Fruit fly (Drosophila melanogaster) whole organism, embryonic: ENCODE results near the gene CG44476.
A peak's percentile ranks its signal among the peaks of the same experiment; 100 is the strongest.

Source experiments
- Bgb ChIP-seq: fragments of 200-800 bp; sonication (Bioruptor generic); IDR thresholded peaks from 2 replicates; pipeline ENCODE4 v1.3.6; 2022; ENCODE audit warnings: missing biosample characterization, missing genetic modification characterization; ENCODE audit not compliant: partially characterized antibody
- C15 ChIP-seq: fragments of 200-800 bp; sonication (Bioruptor generic); IDR thresholded peaks from 3 replicates; pipeline ENCODE4 v1.3.6; 2022; ENCODE audit warnings: missing biosample characterization, missing genetic modification characterization
- CG10147 ChIP-seq: fragments of 200-800 bp; sonication (Bioruptor generic); optimal IDR thresholded peaks from 2 replicates; lab custom pipeline; 2019; ENCODE audit warnings: missing biosample characterization, mild to moderate bottlenecking, missing genetic modification characterization, moderate library complexity
- CG10267 ChIP-seq: fragments of 200-800 bp; sonication (Bioruptor generic); optimal IDR thresholded peaks from 2 replicates; lab custom pipeline; 2018; ENCODE audit warnings: missing biosample characterization, mild to moderate bottlenecking, missing genetic modification characterization, moderate library complexity
- CG11695 ChIP-seq: fragments of 200-800 bp; sonication (Bioruptor generic); IDR thresholded peaks from 3 replicates; pipeline ENCODE4 v1.3.6; 2022; ENCODE audit warnings: missing biosample characterization, missing genetic modification characterization
- CG11696 ChIP-seq: fragments of 200-800 bp; sonication (Bioruptor generic); IDR thresholded peaks from 2 replicates; pipeline ENCODE4 v1.3.6; 2022; ENCODE audit warnings: missing biosample characterization, missing genetic modification characterization
- CG15011 ChIP-seq: fragments of 200-800 bp; sonication (Bioruptor generic); optimal IDR thresholded peaks from 3 replicates; lab custom pipeline; 2018; ENCODE audit warnings: missing biosample characterization, mild to moderate bottlenecking, missing genetic modification characterization
- CG15601 ChIP-seq: fragments of 200-800 bp; sonication (Bioruptor generic); optimal IDR thresholded peaks from 3 replicates; lab custom pipeline; 2019; ENCODE audit warnings: missing biosample characterization, mild to moderate bottlenecking, missing genetic modification characterization, moderate library complexity
- CG1602 ChIP-seq: fragments of 200-800 bp; sonication (Bioruptor generic); optimal IDR thresholded peaks from 3 replicates; lab custom pipeline; 2016; ENCODE audit warnings: missing biosample characterization, missing genetic modification characterization
- CG16813 ChIP-seq: fragments of 200-800 bp; sonication (Bioruptor generic); IDR thresholded peaks from 3 replicates; pipeline ENCODE4 v1.3.6; 2022; ENCODE audit warnings: missing biosample characterization, missing genetic modification characterization; ENCODE audit not compliant: partially characterized antibody
- CG17186 ChIP-seq: fragments of 200-800 bp; sonication (Bioruptor generic); optimal IDR thresholded peaks from 3 replicates; lab custom pipeline; 2017; ENCODE audit warnings: missing biosample characterization, missing genetic modification reagents, missing genetic modification characterization
- CG17328 ChIP-seq: fragments of 200-800 bp; sonication (Bioruptor generic); IDR thresholded peaks from 2 replicates; pipeline ENCODE4 v1.3.6; 2022; ENCODE audit warnings: missing biosample characterization, missing genetic modification characterization
- CG17385 ChIP-seq: fragments of 200-800 bp; sonication (Bioruptor generic); optimal IDR thresholded peaks from 3 replicates; lab custom pipeline; 2018; ENCODE audit warnings: missing biosample characterization, mild to moderate bottlenecking, missing genetic modification characterization
- CG18764 ChIP-seq: fragments of 200-800 bp; sonication (Bioruptor generic); optimal IDR thresholded peaks from 3 replicates; lab custom pipeline; 2016; ENCODE audit warnings: missing biosample characterization, missing genetic modification characterization
- CG30403 ChIP-seq: fragments of 200-800 bp; sonication (Bioruptor generic); optimal IDR thresholded peaks from 3 replicates; lab custom pipeline; 2016; ENCODE audit warnings: missing biosample characterization, missing genetic modification characterization
- CG32767 ChIP-seq: fragments of 200-800 bp; sonication (Bioruptor generic); IDR thresholded peaks from 2 replicates; pipeline ENCODE4 v1.3.6; 2022; ENCODE audit warnings: missing biosample characterization, missing genetic modification characterization
- CG34224 ChIP-seq: fragments of 200-800 bp; sonication (Bioruptor generic); IDR thresholded peaks from 3 replicates; pipeline ENCODE4 v1.3.6; 2022; ENCODE audit warnings: missing biosample characterization, missing genetic modification characterization; ENCODE audit not compliant: partially characterized antibody
- CG6654 ChIP-seq: fragments of 200-800 bp; sonication (Bioruptor generic); optimal IDR thresholded peaks from 2 replicates; lab custom pipeline; 2017; ENCODE audit warnings: missing biosample characterization, mild to moderate bottlenecking, missing genetic modification characterization
- CG8359 ChIP-seq: fragments of 200-800 bp; sonication (Bioruptor generic); optimal IDR thresholded peaks from 2 replicates; lab custom pipeline; 2017; ENCODE audit warnings: missing biosample characterization, mild to moderate bottlenecking, missing genetic modification characterization, borderline replicate concordance
- CG9817 ChIP-seq: fragments of 200-800 bp; sonication (Bioruptor generic); optimal IDR thresholded peaks from 2 replicates; lab custom pipeline; 2018; ENCODE audit warnings: missing biosample characterization, mild to moderate bottlenecking, missing genetic modification characterization, moderate library complexity
- CrebB ChIP-seq: fragments of 200-800 bp; sonication (Bioruptor generic); optimal IDR thresholded peaks from 3 replicates; lab custom pipeline; 2018; ENCODE audit warnings: missing biosample characterization, mild to moderate bottlenecking, missing genetic modification characterization
- Dbx ChIP-seq: fragments of 200-800 bp; sonication (Bioruptor generic); IDR thresholded peaks from 3 replicates; pipeline ENCODE4 v1.3.6; 2022; ENCODE audit warnings: missing biosample characterization, missing genetic modification characterization
- Doc2 ChIP-seq: fragments of 200-800 bp; sonication (Bioruptor generic); IDR thresholded peaks from 2 replicates; pipeline ENCODE4 v1.3.6; 2022; ENCODE audit warnings: missing biosample characterization, missing genetic modification characterization
- Mes4 ChIP-seq: fragments of 200-800 bp; sonication (Bioruptor generic); optimal IDR thresholded peaks from 2 replicates; lab custom pipeline; 2016; ENCODE audit warnings: missing biosample characterization, missing genetic modification characterization
- Oaz ChIP-seq: fragments of 200-800 bp; sonication (Bioruptor generic); IDR thresholded peaks from 2 replicates; pipeline ENCODE4 v1.3.6; 2022; ENCODE audit warnings: missing biosample characterization, missing genetic modification characterization
- Sry-β ChIP-seq: fragments of 200-800 bp; sonication (Bioruptor generic); optimal IDR thresholded peaks from 2 replicates; lab custom pipeline; 2018; ENCODE audit warnings: missing biosample characterization, mild to moderate bottlenecking, missing genetic modification characterization, moderate library complexity
- TFAM ChIP-seq: fragments of 200-800 bp; sonication (Bioruptor generic); optimal IDR thresholded peaks from 2 replicates; lab custom pipeline; 2017; ENCODE audit warnings: missing biosample characterization, missing genetic modification characterization, inconsistent platforms
- Tbp ChIP-seq: fragments of >200 bp; optimal IDR thresholded peaks from 2 replicates; lab custom pipeline; 2018; ENCODE audit warnings: missing biosample characterization, missing genetic modification characterization
- Trl ChIP-seq, 3 experiments: fragments of >200 bp in 2 of 3; fragments of 200-800 bp in 1 of 3; sonication (Bioruptor generic) in 1 of 3; optimal IDR thresholded peaks; 2 replicates in 1 of 3; 3 replicates in 2 of 3; lab custom pipeline; 2016 to 2017; ENCODE audit warnings: missing biosample characterization in 1 of 3, missing genetic modification characterization in 1 of 3
- ab ChIP-seq: fragments of 200-800 bp; sonication (Bioruptor generic); optimal IDR thresholded peaks from 2 replicates; lab custom pipeline; 2016; ENCODE audit warnings: missing biosample characterization, missing genetic modification characterization
- abd-A ChIP-seq: fragments of 200-800 bp; sonication (Bioruptor generic); optimal IDR thresholded peaks from 3 replicates; lab custom pipeline; 2019; ENCODE audit warnings: missing biosample characterization, mild to moderate bottlenecking, missing genetic modification characterization, moderate library complexity
- bab2 ChIP-seq: fragments of 200-800 bp; sonication (Bioruptor generic); optimal IDR thresholded peaks from 2 replicates; lab custom pipeline; 2016; ENCODE audit warnings: missing biosample characterization, missing genetic modification characterization
- bowl ChIP-seq: fragments of 200-800 bp; sonication (Bioruptor generic); IDR thresholded peaks from 2 replicates; pipeline ENCODE4 v1.3.6; 2022; ENCODE audit warnings: missing biosample characterization, missing genetic modification characterization
- cas ChIP-seq: fragments of 200-800 bp; sonication (Bioruptor generic); IDR thresholded peaks from 2 replicates; pipeline ENCODE4 v1.3.6; 2022; ENCODE audit warnings: missing biosample characterization, missing genetic modification characterization
- dan ChIP-seq: fragments of 200-800 bp; sonication (Bioruptor generic); IDR thresholded peaks from 2 replicates; pipeline ENCODE4 v1.3.6; 2022; ENCODE audit warnings: missing biosample characterization, missing genetic modification characterization
- exex ChIP-seq: fragments of 200-800 bp; sonication (Bioruptor generic); optimal IDR thresholded peaks from 4 replicates; lab custom pipeline; 2018; ENCODE audit warnings: missing biosample characterization, mild to moderate bottlenecking, missing genetic modification characterization, moderate library complexity
- fd3F ChIP-seq: fragments of 200-800 bp; sonication (Bioruptor generic); optimal IDR thresholded peaks from 2 replicates; lab custom pipeline; 2018; ENCODE audit warnings: missing biosample characterization, mild to moderate bottlenecking, missing genetic modification characterization, moderate library complexity
- fru ChIP-seq: fragments of >200 bp; optimal IDR thresholded peaks from 2 replicates; lab custom pipeline; 2017
- grau ChIP-seq: fragments of 200-800 bp; optimal IDR thresholded peaks from 3 replicates; lab custom pipeline; 2019; ENCODE audit warnings: missing biosample characterization, mild to moderate bottlenecking, missing genetic modification characterization, moderate library complexity
- hkb ChIP-seq, 2 experiments: fragments of 200-800 bp in 1 of 2; fragments of >200 bp in 1 of 2; sonication (Bioruptor generic) in 1 of 2; IDR thresholded peaks in 1 of 2; optimal IDR thresholded peaks in 1 of 2; 2 replicates each; pipeline versions ENCODE4 v1.3.6 to Lab custom; 2017 to 2022; ENCODE audit warnings: missing biosample characterization in 1 of 2, missing genetic modification characterization in 1 of 2
- kni ChIP-seq: fragments of 200-800 bp; sonication (Bioruptor generic); optimal IDR thresholded peaks from 3 replicates; lab custom pipeline; 2017; ENCODE audit warnings: mild to moderate bottlenecking, missing biosample characterization, missing genetic modification reagents, missing genetic modification characterization
- lilli ChIP-seq: fragments of 200-800 bp; sonication (Bioruptor generic); optimal IDR thresholded peaks from 3 replicates; lab custom pipeline; 2016; ENCODE audit warnings: missing biosample characterization, missing genetic modification characterization
- nom ChIP-seq: fragments of 200-800 bp; sonication (Bioruptor generic); optimal IDR thresholded peaks from 2 replicates; lab custom pipeline; 2017; ENCODE audit warnings: missing biosample characterization, missing genetic modification characterization, mild to moderate bottlenecking, moderate library complexity, missing genetic modification reagents
- psq ChIP-seq: fragments of 200-800 bp; sonication (Bioruptor generic); optimal IDR thresholded peaks from 2 replicates; lab custom pipeline; 2017; ENCODE audit warnings: missing biosample characterization, missing genetic modification characterization
- slou ChIP-seq: fragments of 200-800 bp; sonication (Bioruptor generic); optimal IDR thresholded peaks from 3 replicates; lab custom pipeline; 2016; ENCODE audit warnings: missing biosample characterization, missing genetic modification characterization
- so ChIP-seq: fragments of 200-800 bp; sonication (Bioruptor generic); IDR thresholded peaks from 3 replicates; pipeline ENCODE4 v1.3.6; 2022; ENCODE audit warnings: missing biosample characterization, missing genetic modification characterization
- stc ChIP-seq: fragments of 200-800 bp; sonication (Bioruptor generic); IDR thresholded peaks from 2 replicates; pipeline ENCODE4 v1.3.6; 2022; ENCODE audit warnings: missing biosample characterization, missing genetic modification characterization
- zf30C ChIP-seq: fragments of 200-800 bp; sonication (Bioruptor generic); optimal IDR thresholded peaks from 3 replicates; lab custom pipeline; 2018; ENCODE audit warnings: missing biosample characterization, mild to moderate bottlenecking, missing genetic modification characterization

CG44476 gene

DNA sequence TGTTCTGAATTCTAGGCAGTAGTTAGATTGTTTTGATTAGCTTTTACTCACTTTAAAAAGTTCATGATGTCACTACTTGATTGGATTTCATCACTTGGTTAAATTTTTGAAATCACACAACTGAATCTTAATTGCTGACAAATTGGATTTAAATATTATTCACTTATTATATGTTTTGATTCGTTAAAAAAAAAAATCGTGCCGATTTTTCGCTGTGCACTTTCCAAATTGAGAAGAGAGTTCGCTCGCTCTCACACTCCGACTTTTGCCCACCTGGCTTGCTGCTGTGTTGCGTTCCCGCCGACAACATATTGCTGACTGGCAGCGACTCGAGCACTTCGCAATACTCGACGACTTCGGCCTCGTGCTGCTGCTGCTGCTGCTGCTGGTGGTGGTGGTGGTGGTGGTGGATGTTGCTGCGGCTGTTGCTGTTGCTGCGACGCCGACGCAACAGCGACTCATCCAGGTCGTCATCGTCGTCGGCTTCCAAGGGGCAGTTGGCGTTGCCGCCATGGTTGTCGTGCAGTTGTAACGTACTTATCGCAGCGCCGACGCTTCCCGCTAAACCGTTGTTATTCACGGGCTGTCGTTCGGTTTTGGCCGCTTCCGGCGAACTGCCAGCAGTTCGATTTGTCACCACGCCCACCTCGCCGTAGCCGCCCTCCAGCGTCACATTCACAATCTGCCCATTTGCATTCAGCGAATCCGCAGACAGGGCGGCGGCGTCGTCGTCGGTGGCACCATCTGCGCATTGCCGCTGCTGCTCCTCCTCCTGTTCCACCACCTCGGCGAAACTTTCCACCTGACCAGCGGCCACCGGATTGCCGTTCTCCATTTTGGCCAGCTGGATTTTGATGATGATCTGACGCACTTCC, 28.7 kb upstream of the CG44476 start (continued):
- peak; percentile 72 for TF ChIP-seq lilli
- TF ChIP-seq CG17186, result no peak
- no peak for TF ChIP-seq CG15601 (tag; lab: Kevin White, UChicago)
- TF ChIP-seq CG1602 (GFP tag; lab: Kevin White, UChicago), result peak; percentile 39
- no peak for TF ChIP-seq Doc2 (GFP tag; lab: Robert Waterston, UW)
- TF ChIP-seq kni (GFP tag; lab: Kevin White, UChicago), result peak; percentile 20
- no peak for TF ChIP-seq fru (lab: Kevin White, UChicago)
- peak; percentile 50; the same call in 1 of the 2 replicates for TF ChIP-seq stc (GFP tag; lab: Robert Waterston, UW)
- peak; percentile 58 for TF ChIP-seq CG18764 (GFP tag; lab: Kevin White, UChicago)
- no peak for TF ChIP-seq CG11696 (GFP tag; lab: Robert Waterston, UW)
- peak; percentile 4 for TF ChIP-seq exex (tag; lab: Kevin White, UChicago)
- TF ChIP-seq CG15011 (GFP tag; lab: Kevin White, UChicago), result peak; percentile 19
- TF ChIP-seq ab (GFP tag; lab: Kevin White, UChicago), result no peak
- peak; percentile 57 for TF ChIP-seq CG10147 (GFP tag; lab: Kevin White, UChicago)
- no peak for TF ChIP-seq Bgb (GFP tag; lab: Robert Waterston, UW)
- peak; percentile 64 for TF ChIP-seq zf30C (GFP tag; lab: Kevin White, UChicago)
- TF ChIP-seq dan (GFP tag; lab: Robert Waterston, UW), result no peak
- peak; percentile 69 for TF ChIP-seq grau (tag; lab: Kevin White, UChicago)
- no peak for TF ChIP-seq CrebB
- peak; percentile 45 for TF ChIP-seq slou (GFP tag; lab: Kevin White, UChicago)
- TF ChIP-seq Tbp, result no peak
- TF ChIP-seq Dbx, result peak; percentile 21; the same call in 1 of the 3 replicates
- peak; percentile 17 for TF ChIP-seq CG8359 (GFP tag; lab: Kevin White, UChicago)
- TF ChIP-seq TFAM (GFP tag; lab: Kevin White, UChicago), result no peak
- TF ChIP-seq CG6654, result peak; percentile 43
- TF ChIP-seq CG32767 (GFP tag; lab: Robert Waterston, UW), result peak; percentile 60; the same call in 1 of the 2 replicates
- no peak for TF ChIP-seq CG34224
- TF ChIP-seq bab2 (GFP tag; lab: Kevin White, UChicago), result peak; percentile 43
- TF ChIP-seq fd3F (GFP tag; lab: Kevin White, UChicago), result peak; percentile 17
- TF ChIP-seq CG17385, result peak; percentile 65
- peak; percentile 71 for TF ChIP-seq nom (GFP tag; lab: Kevin White, UChicago)
- no peak for TF ChIP-seq hkb (optimal IDR thresholded peaks at IDR 0.05; lab: Kevin White, UChicago)
- no peak for TF ChIP-seq hkb (GFP tag; IDR thresholded peaks at IDR 0.05; lab: Robert Waterston, UW)
- TF ChIP-seq CG10267 (tag; lab: Kevin White, UChicago), result peak; percentile 65
- TF ChIP-seq Oaz, result 0 out of 2 replicates have a peak, but pooled peaks have one; percentile 14
- peak; percentile 19 to 27 for TF ChIP-seq Trl (optimal IDR thresholded peaks at IDR 0.05; lab: Kevin White, UChicago)
- TF ChIP-seq Trl (GFP tag; optimal IDR thresholded peaks at IDR 0.05; lab: Kevin White, UChicago), result peak; percentile 16
- peak; percentile 54 for TF ChIP-seq CG17328 (GFP tag; lab: Robert Waterston, UW)
- TF ChIP-seq CG11695 (GFP tag; lab: Robert Waterston, UW), result peak; percentile 60; the same call in 2 of the 3 replicates
- TF ChIP-seq CG9817 (tag; lab: Kevin White, UChicago), result peak; percentile 51
- TF ChIP-seq so (GFP tag; lab: Robert Waterston, UW), result peak; percentile 64
- TF ChIP-seq psq (GFP tag; lab: Kevin White, UChicago), result no peak
- TF ChIP-seq C15 (GFP tag; lab: Robert Waterston, UW), result no peak
- TF ChIP-seq bowl, result no peak
- TF ChIP-seq CG30403 (GFP tag; lab: Kevin White, UChicago), result peak; percentile 76
- no peak; the same call in 2 of the 3 replicates for TF ChIP-seq CG16813 (GFP tag; lab: Robert Waterston, UW)
- no peak for TF ChIP-seq Sry-β (GFP tag; lab: Kevin White, UChicago)
- TF ChIP-seq abd-A (tag; lab: Kevin White, UChicago), result no peak
- TF ChIP-seq Mes4 (GFP tag; lab: Kevin White, UChicago), result peak; percentile 23
- TF ChIP-seq cas (GFP tag; lab: Robert Waterston, UW), result peak; percentile 58
